Fruit fly (Drosophila melanogaster): ENCODE data around the gene mab-21.

The mab-21 gene

dm6 chrX:5997931-5998330 is 15.1 kb downstream of the mab-21 start (continued):
- TF ChIP-seq corto (GFP tag; optimal IDR thresholded peaks at IDR 0.05), result no peak
- 0 out of 3 replicates have a peak, but pooled peaks have one; percentile 25 for TF ChIP-seq hb (GFP tag; IDR thresholded peaks at IDR 0.05; ENCODE audit: partially characterized antibody)
- no peak for TF ChIP-seq vnd (GFP tag; IDR thresholded peaks at IDR 0.05; ENCODE audit: partially characterized antibody)
- TF ChIP-seq ac (GFP tag; optimal IDR thresholded peaks at IDR 0.05), result no peak
- TF ChIP-seq CG6254 (GFP tag; optimal IDR thresholded peaks at IDR 0.05), result no peak
- peak; percentile 70 for TF ChIP-seq Hr39 (optimal IDR thresholded peaks at IDR 0.05)
- no peak for TF ChIP-seq dan (GFP tag; IDR thresholded peaks at IDR 0.05)
- TF ChIP-seq CG14050 (GFP tag; IDR thresholded peaks at IDR 0.05), result no peak
- no peak for TF ChIP-seq CG2202 (tag; optimal IDR thresholded peaks at IDR 0.05)
- TF ChIP-seq gcm2 (GFP tag; optimal IDR thresholded peaks at IDR 0.05), result no peak
- peak; percentile 63 for TF ChIP-seq D (optimal IDR thresholded peaks at IDR 0.05)
- TF ChIP-seq D (GFP tag; optimal IDR thresholded peaks at IDR 0.05), result no peak
- no peak for TF ChIP-seq CG10321 (GFP tag; IDR thresholded peaks at IDR 0.05)
- no peak for TF ChIP-seq caup (GFP tag; optimal IDR thresholded peaks at IDR 0.05; ENCODE audit: severe bottlenecking)

dm6 chrX:5995951-5996350 is 17.0 kb downstream of the mab-21 start:
- no peak for TF ChIP-seq Deaf1 (tag; optimal IDR thresholded peaks at IDR 0.05)
- no peak for TF ChIP-seq CG9609 (GFP tag; optimal IDR thresholded peaks at IDR 0.05)
- TF ChIP-seq fd102C (GFP tag; optimal IDR thresholded peaks at IDR 0.05), result no peak
- TF ChIP-seq CG7556 (GFP tag; optimal IDR thresholded peaks at IDR 0.05), result peak; percentile 34
- no peak for TF ChIP-seq unc-4 (GFP tag; IDR thresholded peaks at IDR 0.05; ENCODE audit: partially characterized antibody)
- TF ChIP-seq CG17612 (GFP tag; IDR thresholded peaks at IDR 0.05), result no peak
- TF ChIP-seq lab (GFP tag; optimal IDR thresholded peaks at IDR 0.05), result no peak
- no peak for TF ChIP-seq da (GFP tag; optimal IDR thresholded peaks at IDR 0.05)
- TF ChIP-seq BEAF-32 (GFP tag; optimal IDR thresholded peaks at IDR 0.05), result no peak
- TF ChIP-seq hth (optimal IDR thresholded peaks at IDR 0.05), result no peak
- TF ChIP-seq CTCF (GFP tag; optimal IDR thresholded peaks at IDR 0.05), result no peak
- no peak for TF ChIP-seq Usf (GFP tag; optimal IDR thresholded peaks at IDR 0.05)
- TF ChIP-seq CG15601 (tag; optimal IDR thresholded peaks at IDR 0.05), result peak; percentile 13
- no peak for TF ChIP-seq Eip74EF (GFP tag; optimal IDR thresholded peaks at IDR 0.05)
- no peak for TF ChIP-seq twi (tag; optimal IDR thresholded peaks at IDR 0.05)
- no peak for TF ChIP-seq Max (GFP tag; optimal IDR thresholded peaks at IDR 0.05)
- peak; percentile 10 for TF ChIP-seq CG3065 (GFP tag; optimal IDR thresholded peaks at IDR 0.05)
- TF ChIP-seq Meics (GFP tag; optimal IDR thresholded peaks at IDR 0.05), result no peak
- no peak for TF ChIP-seq disco-r (GFP tag; optimal IDR thresholded peaks at IDR 0.05)
- no peak for TF ChIP-seq tap (tag; optimal IDR thresholded peaks at IDR 0.05)
- no peak for TF ChIP-seq gfzf (GFP tag; optimal IDR thresholded peaks at IDR 0.05)
- no peak for TF ChIP-seq bab2 (GFP tag; optimal IDR thresholded peaks at IDR 0.05)
- no peak for TF ChIP-seq CG17912 (GFP tag; optimal IDR thresholded peaks at IDR 0.05)
- no peak for TF ChIP-seq B-H1 (GFP tag; IDR thresholded peaks at IDR 0.05)
- TF ChIP-seq Fer2 (tag; optimal IDR thresholded peaks at IDR 0.05), result no peak
- no peak for TF ChIP-seq Antp (GFP tag; optimal IDR thresholded peaks at IDR 0.05)
- no peak for TF ChIP-seq Awh (GFP tag; IDR thresholded peaks at IDR 0.05)
- TF ChIP-seq lmd (GFP tag; IDR thresholded peaks at IDR 0.05), result no peak
- no peak for TF ChIP-seq CG3995 (GFP tag; optimal IDR thresholded peaks at IDR 0.05)
- TF ChIP-seq CG17361 (GFP tag; IDR thresholded peaks at IDR 0.05), result peak; percentile 34; the same call in 1 of the 3 replicates
- TF ChIP-seq CG12299 (tag; optimal IDR thresholded peaks at IDR 0.05), result no peak
- no peak for TF ChIP-seq NK7.1 (GFP tag; optimal IDR thresholded peaks at IDR 0.05)
- no peak for TF ChIP-seq mirr (GFP tag; optimal IDR thresholded peaks at IDR 0.05)
- TF ChIP-seq Dad (GFP tag; optimal IDR thresholded peaks at IDR 0.05), result no peak
- TF ChIP-seq CG11723 (GFP tag; optimal IDR thresholded peaks at IDR 0.05), result no peak
- TF ChIP-seq CG9817 (tag; optimal IDR thresholded peaks at IDR 0.05), result no peak
- TF ChIP-seq h (optimal IDR thresholded peaks at IDR 0.05), result no peak
- no peak for TF ChIP-seq Dip2 (GFP tag; IDR thresholded peaks at IDR 0.05)
- no peak for TF ChIP-seq kni (GFP tag; optimal IDR thresholded peaks at IDR 0.05)
